Worm (Caenorhabditis elegans): ENCODE results near the gene C04G6.2.

The C04G6.2 gene

ce11 chrII:5103784-5104457 lies 10.9 kb downstream of the C04G6.2 start, which contains the start of the genes C04G6.11 and mpk-2 (continued):
- TF ChIP-seq pha-4 (tag; optimal IDR thresholded peaks at IDR 0.05) (no peak), let-607 (tag; optimal IDR thresholded peaks at IDR 0.05) (peak; percentile 21 to 40)

DNA sequence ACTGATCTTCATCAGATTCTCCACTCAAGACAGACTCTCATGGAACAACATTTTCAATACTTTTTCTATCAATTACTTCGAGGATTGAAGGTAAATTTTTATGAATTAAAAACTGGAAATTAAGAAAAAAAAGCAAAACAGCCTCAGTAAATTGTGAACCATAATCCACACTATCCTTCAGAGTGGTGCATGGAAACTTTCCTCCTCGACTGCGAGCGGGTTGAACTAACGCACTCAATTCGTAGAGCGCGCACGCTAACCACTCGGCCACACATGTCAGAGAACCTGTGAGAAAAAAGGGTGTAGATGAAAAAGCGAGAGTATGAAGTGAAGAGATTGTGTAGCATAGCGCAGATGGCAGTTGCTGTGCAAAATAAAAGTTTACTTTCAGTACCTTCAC lies 12.0 kb downstream of the C04G6.2 start:
- peak; percentile 87; the same call in 1 of the 2 replicates for TF ChIP-seq bed-1 (GFP tag; IDR thresholded peaks at IDR 0.05)
- TF ChIP-seq let-526 (GFP tag; IDR thresholded peaks at IDR 0.05), result peak; percentile 70
- no peak for TF ChIP-seq F55B11.4 (tag; optimal IDR thresholded peaks at IDR 0.05; ENCODE audit: borderline replicate concordance, insufficient read depth)
- TF ChIP-seq hsf-1 (GFP tag; IDR thresholded peaks at IDR 0.05), result peak; percentile 54; the same call in 1 of the 2 replicates
- TF ChIP-seq lag-1 (GFP tag; IDR thresholded peaks at IDR 0.05), result no peak
- TF ChIP-seq lsy-27 (tag; optimal IDR thresholded peaks at IDR 0.05; ENCODE audit: borderline replicate concordance, insufficient read depth), result peak; percentile 60
- TF ChIP-seq ama-1 (optimal IDR thresholded peaks at IDR 0.05), result no peak
- peak; percentile 90 to 94 for TF ChIP-seq ama-1 (GFP tag; optimal IDR thresholded peaks at IDR 0.05)
- peak; percentile 54 for TF ChIP-seq nhr-80 (tag; optimal IDR thresholded peaks at IDR 0.05)
- TF ChIP-seq chd-7 (tag; optimal IDR thresholded peaks at IDR 0.05), result peak; percentile 91
- peak; percentile 87 for TF ChIP-seq somi-1 (GFP tag; optimal IDR thresholded peaks at IDR 0.05)
- TF ChIP-seq nhr-27 (tag; optimal IDR thresholded peaks at IDR 0.05), result peak; percentile 58
- TF ChIP-seq efl-1 (GFP tag; optimal IDR thresholded peaks at IDR 0.05), result no peak
- TF ChIP-seq lsl-1 (GFP tag; optimal IDR thresholded peaks at IDR 0.05), result peak; percentile 57
- TF ChIP-seq bed-2 (GFP tag; IDR thresholded peaks at IDR 0.05), result no peak
- TF ChIP-seq dox-1 (GFP tag; IDR thresholded peaks at IDR 0.05), result peak; percentile 90; the same call in 1 of the 2 replicates
- peak; percentile 79 for TF ChIP-seq repo-1 (tag; optimal IDR thresholded peaks at IDR 0.05)
- TF ChIP-seq ztf-6 (GFP tag; IDR thresholded peaks at IDR 0.05), result 0 out of 2 replicates have a peak, but pooled peaks have one; percentile 51
- TF ChIP-seq nfya-2 (GFP tag; IDR thresholded peaks at IDR 0.05), result no peak
- peak; percentile 92 for TF ChIP-seq ztf-25 (GFP tag; IDR thresholded peaks at IDR 0.05)
- TF ChIP-seq snpc-1.3 (tag; optimal IDR thresholded peaks at IDR 0.05; ENCODE audit: insufficient read depth), result peak; percentile 89
- peak; percentile 91 for TF ChIP-seq mes-4 (tag; optimal IDR thresholded peaks at IDR 0.05)
- TF ChIP-seq die-1 (tag; optimal IDR thresholded peaks at IDR 0.05), result peak; percentile 95
- peak; percentile 67 for TF ChIP-seq ets-4 (GFP tag; optimal IDR thresholded peaks at IDR 0.05)
- peak; percentile 80 for TF ChIP-seq D2030.7 (GFP tag; IDR thresholded peaks at IDR 0.05)
- peak; percentile 70 for TF ChIP-seq snpc-1.1 (tag; optimal IDR thresholded peaks at IDR 0.05; ENCODE audit: insufficient read depth)
- peak; percentile 85 for TF ChIP-seq fkh-3 (tag; optimal IDR thresholded peaks at IDR 0.05)
- peak; percentile 77 for TF ChIP-seq lin-54 (GFP tag; optimal IDR thresholded peaks at IDR 0.05)
- TF ChIP-seq mxl-1 (tag; optimal IDR thresholded peaks at IDR 0.05), result peak; percentile 95
- TF ChIP-seq nfya-1 (tag; optimal IDR thresholded peaks at IDR 0.05; ENCODE audit: borderline replicate concordance, insufficient read depth), result no peak
- TF ChIP-seq attf-3 (GFP tag; conservative IDR thresholded peaks at IDR 0.05), result peak; percentile 52
- TF ChIP-seq athp-1 (tag; optimal IDR thresholded peaks at IDR 0.05), result peak; percentile 90
- TF ChIP-seq aptf-3 (GFP tag; IDR thresholded peaks at IDR 0.05), result 0 out of 2 replicates have a peak, but pooled peaks have one; percentile 58
- no peak for TF ChIP-seq Y95B8A.8 (GFP tag; IDR thresholded peaks at IDR 0.05)
- peak; percentile 70 for TF ChIP-seq ceh-79 (tag; optimal IDR thresholded peaks at IDR 0.05)
- peak; percentile 94; the same call in 1 of the 2 replicates for TF ChIP-seq cebp-2 (GFP tag; IDR thresholded peaks at IDR 0.05)
- peak; percentile 94 for TF ChIP-seq ZK185.1 (tag; optimal IDR thresholded peaks at IDR 0.05; ENCODE audit: poor library complexity, severe bottlenecking)
- TF ChIP-seq B0035.1 (tag; optimal IDR thresholded peaks at IDR 0.05), result peak; percentile 27
- TF ChIP-seq egl-44 (GFP tag; IDR thresholded peaks at IDR 0.05), result peak; percentile 90
- peak; percentile 81 for TF ChIP-seq ztf-18 (tag; optimal IDR thresholded peaks at IDR 0.05)
- TF ChIP-seq madf-3 (GFP tag; IDR thresholded peaks at IDR 0.05), result peak; percentile 81; the same call in 1 of the 2 replicates
- TF ChIP-seq ztf-28 (GFP tag; IDR thresholded peaks at IDR 0.05), result no peak
- TF ChIP-seq B0019.2 (GFP tag; conservative IDR thresholded peaks at IDR 0.05), result peak; percentile 37; the same call in 1 of the 2 replicates

Measured in whole organism, young adult.